Fruit fly (Drosophila melanogaster): ENCODE data around the gene Ras64B.

Gene Ras64B

dm6 chr3L:4107120-4107519 is 31.8 kb upstream of the Ras64B start (continued):
- 0 out of 2 replicates have a peak, but pooled peaks have one; percentile 22 for TF ChIP-seq gsb (GFP tag; IDR thresholded peaks at IDR 0.05)
- TF ChIP-seq CG6689 (GFP tag; IDR thresholded peaks at IDR 0.05) = no peak
- TF ChIP-seq nom (GFP tag; optimal IDR thresholded peaks at IDR 0.05) = peak; percentile 24
- TF ChIP-seq CG6765 (GFP tag; optimal IDR thresholded peaks at IDR 0.05) = no peak
- TF ChIP-seq Ptx1 (GFP tag; IDR thresholded peaks at IDR 0.05) = no peak
- 0 out of 3 replicates have a peak, but pooled peaks have one; percentile 49 for TF ChIP-seq CG2199 (GFP tag; IDR thresholded peaks at IDR 0.05)
- no peak for TF ChIP-seq row (GFP tag; IDR thresholded peaks at IDR 0.05)
- no peak for TF ChIP-seq D19B (GFP tag; optimal IDR thresholded peaks at IDR 0.05)
- TF ChIP-seq CG12104 (GFP tag; optimal IDR thresholded peaks at IDR 0.05) = no peak
- TF ChIP-seq CG1647 (GFP tag; optimal IDR thresholded peaks at IDR 0.05) = no peak
- no peak for TF ChIP-seq CG2120 (GFP tag; optimal IDR thresholded peaks at IDR 0.05)
- TF ChIP-seq MTF-1 (GFP tag; optimal IDR thresholded peaks at IDR 0.05; ENCODE audit: borderline replicate concordance) = no peak
- peak; percentile 5 for TF ChIP-seq wek (GFP tag; optimal IDR thresholded peaks at IDR 0.05)
- no peak for TF ChIP-seq seq (GFP tag; IDR thresholded peaks at IDR 0.05)
- no peak for TF ChIP-seq CG34422 (GFP tag; IDR thresholded peaks at IDR 0.05)
- TF ChIP-seq kah (GFP tag; optimal IDR thresholded peaks at IDR 0.05) = no peak
- TF ChIP-seq hkb (optimal IDR thresholded peaks at IDR 0.05) = no peak
- TF ChIP-seq hkb (GFP tag; IDR thresholded peaks at IDR 0.05) = 0 out of 2 replicates have a peak, but pooled peaks have one; percentile 23
- no peak for TF ChIP-seq zen2 (GFP tag; IDR thresholded peaks at IDR 0.05; ENCODE audit: partially characterized antibody)
- TF ChIP-seq Atf3 (GFP tag; optimal IDR thresholded peaks at IDR 0.05) = no peak
- peak; percentile 46 for TF ChIP-seq CG4707 (GFP tag; optimal IDR thresholded peaks at IDR 0.05)
- peak in 1 of 2 experiments; percentile 36 for TF ChIP-seq Pdp1 (GFP tag; optimal IDR thresholded peaks at IDR 0.05)
- no peak for TF ChIP-seq hb (GFP tag; IDR thresholded peaks at IDR 0.05; ENCODE audit: partially characterized antibody)
- TF ChIP-seq CG10267 (tag; optimal IDR thresholded peaks at IDR 0.05) = no peak
- no peak for TF ChIP-seq Sry-β (GFP tag; optimal IDR thresholded peaks at IDR 0.05)
- peak; percentile 27 for TF ChIP-seq lab (GFP tag; optimal IDR thresholded peaks at IDR 0.05)
- no peak for TF ChIP-seq PHDP (tag; optimal IDR thresholded peaks at IDR 0.05)
- no peak for TF ChIP-seq Atf6 (GFP tag; IDR thresholded peaks at IDR 0.05)
- no peak for TF ChIP-seq CG10147 (GFP tag; optimal IDR thresholded peaks at IDR 0.05)
- peak; percentile 1 for TF ChIP-seq YL-1 (GFP tag; optimal IDR thresholded peaks at IDR 0.05)
- TF ChIP-seq CG8359 (GFP tag; optimal IDR thresholded peaks at IDR 0.05; ENCODE audit: borderline replicate concordance) = no peak
- TF ChIP-seq jing (GFP tag; optimal IDR thresholded peaks at IDR 0.05) = no peak
- TF ChIP-seq shn (GFP tag; optimal IDR thresholded peaks at IDR 0.05) = no peak
- TF ChIP-seq CG10209 (GFP tag; optimal IDR thresholded peaks at IDR 0.05) = no peak
- TF ChIP-seq btn (GFP tag; optimal IDR thresholded peaks at IDR 0.05) = no peak
- TF ChIP-seq en (GFP tag; optimal IDR thresholded peaks at IDR 0.05) = no peak
- no peak for TF ChIP-seq ham (GFP tag; IDR thresholded peaks at IDR 0.05)
- peak; percentile 7 for TF ChIP-seq grau (tag; optimal IDR thresholded peaks at IDR 0.05)
- TF ChIP-seq CG13123 (GFP tag; optimal IDR thresholded peaks at IDR 0.05) = no peak
- peak; percentile 25; the same call in 1 of the 2 replicates for TF ChIP-seq vvl (GFP tag; IDR thresholded peaks at IDR 0.05)
- TF ChIP-seq ci (GFP tag; IDR thresholded peaks at IDR 0.05) = 0 out of 3 replicates have a peak, but pooled peaks have one; percentile 29
- no peak for TF ChIP-seq Kr (GFP tag; optimal IDR thresholded peaks at IDR 0.05)
- no peak for TF ChIP-seq CG17612 (GFP tag; IDR thresholded peaks at IDR 0.05)
- TF ChIP-seq CG6175 (GFP tag; IDR thresholded peaks at IDR 0.05) = 0 out of 3 replicates have a peak, but pooled peaks have one; percentile 26
- no peak for TF ChIP-seq Bdp1 (GFP tag; optimal IDR thresholded peaks at IDR 0.05)
- no peak for TF ChIP-seq Bteb2 (GFP tag; optimal IDR thresholded peaks at IDR 0.05)
- no peak for TF ChIP-seq pan (optimal IDR thresholded peaks at IDR 0.05)
- TF ChIP-seq pan (GFP tag; optimal IDR thresholded peaks at IDR 0.05 in 1 of 2, IDR thresholded peaks at IDR 0.05 in 1 of 2) = no peak
- no peak for TF ChIP-seq CG11093 (GFP tag; IDR thresholded peaks at IDR 0.05)
- no peak for TF ChIP-seq usp (GFP tag; optimal IDR thresholded peaks at IDR 0.05)
- no peak for TF ChIP-seq CG4820 (GFP tag; optimal IDR thresholded peaks at IDR 0.05)
- TF ChIP-seq gcm (GFP tag; optimal IDR thresholded peaks at IDR 0.05) = peak; percentile 12

Data from whole organism, embryonic.